Worm (Caenorhabditis elegans): ENCODE measurements around the gene tdp-1.

ce11 chrII:8953703-8954102 lies 43.9 kb upstream of the tdp-1 start:
- TF ChIP-seq flt-1 (GFP tag; IDR thresholded peaks at IDR 0.05) (no peak), ztf-23 (GFP tag; IDR thresholded peaks at IDR 0.05) (no peak), ztf-29 (GFP tag; IDR thresholded peaks at IDR 0.05) (no peak), med-1 (GFP tag; optimal IDR thresholded peaks at IDR 0.05; ENCODE audit: insufficient read depth) (no peak), cog-1 (tag; optimal IDR thresholded peaks at IDR 0.05) (no peak), T22C8.4 (GFP tag; IDR thresholded peaks at IDR 0.05) (no peak)

Measured in whole organism, midembryonic.